Worm (Caenorhabditis elegans) whole organism, L3 larva: ENCODE measurements around the gene srlf-28.

ENCODE experiments used
- ceh-82 ChIP-seq: fragments of 150-350 bp; optimal IDR thresholded peaks from 2 replicates; lab custom pipeline; 2014; ENCODE audit warnings: missing biosample characterization, missing genetic modification characterization
- egl-27 ChIP-seq: sonication (generic microtip); optimal IDR thresholded peaks from 4 replicates; lab custom pipeline; 2017; ENCODE audit warnings: missing biosample characterization, missing genetic modification reagents, missing genetic modification characterization
- elt-1 ChIP-seq: fragments of 150-350 bp; optimal IDR thresholded peaks from 2 replicates; lab custom pipeline; 2014; ENCODE audit warnings: missing biosample characterization, missing genetic modification characterization
- fkh-10 ChIP-seq: sonication (generic microtip); optimal IDR thresholded peaks from 2 replicates; lab custom pipeline; 2017; ENCODE audit warnings: missing biosample characterization, missing genetic modification reagents, missing genetic modification characterization
- nfya-1 ChIP-seq: sonication (generic microtip); optimal IDR thresholded peaks from 2 replicates; lab custom pipeline; 2017; ENCODE audit warnings: missing genetic modification characterization, mild to moderate bottlenecking, missing compliant biosample characterization, antibody characterized with exemption, moderate library complexity; ENCODE audit not compliant: insufficient read depth
- nhr-12 ChIP-seq: fragments of 150-350 bp; optimal IDR thresholded peaks from 2 replicates; lab custom pipeline; 2014; ENCODE audit warnings: missing biosample characterization, missing genetic modification characterization
- nhr-25 ChIP-seq: sonication (generic microtip); optimal IDR thresholded peaks from 2 replicates; lab custom pipeline; 2017; ENCODE audit warnings: missing biosample characterization, missing genetic modification characterization
- nhr-77 ChIP-seq: fragments of 150-350 bp; optimal IDR thresholded peaks from 2 replicates; lab custom pipeline; 2014; ENCODE audit warnings: missing biosample characterization, missing genetic modification characterization
- pha-4 ChIP-seq: fragments of 150-350 bp; optimal IDR thresholded peaks from 2 replicates; lab custom pipeline; 2014; ENCODE audit warnings: missing biosample characterization, missing genetic modification reagents, missing genetic modification characterization
- skn-1 ChIP-seq: fragments of 150-350 bp; optimal IDR thresholded peaks from 2 replicates; lab custom pipeline; 2014; ENCODE audit warnings: missing biosample characterization, missing genetic modification characterization

DNA sequence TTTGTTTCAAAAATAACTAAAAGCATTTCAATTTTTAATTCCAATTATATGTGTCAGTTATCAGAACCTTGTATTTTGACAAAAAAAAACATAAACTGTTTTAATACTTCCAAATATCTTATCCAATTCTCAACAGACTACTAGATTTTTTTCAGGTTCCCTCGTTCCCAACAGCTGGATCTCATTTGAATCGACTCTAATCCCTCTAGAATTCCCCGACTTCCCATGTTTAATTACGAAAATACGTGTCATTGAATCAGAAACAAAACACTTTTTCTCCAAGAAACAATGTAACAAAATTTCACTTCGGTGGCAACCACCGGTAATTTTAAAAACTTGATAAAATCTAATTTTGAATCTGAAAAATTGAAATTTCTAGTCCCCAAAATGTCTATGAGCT is 35.5 kb upstream of the srlf-28 start:
- TF ChIP-seq nhr-25 (tag; lab: Kevin White, UChicago) (no peak), nhr-77 (tag; lab: Kevin White, UChicago) (no peak), skn-1 (tag; lab: Kevin White, UChicago) (no peak), egl-27 (tag; lab: Kevin White, UChicago) (no peak), nfya-1 (tag; lab: Kevin White, UChicago) (no peak), ceh-82 (tag; lab: Kevin White, UChicago) (no peak), nhr-12 (tag; lab: Kevin White, UChicago) (no peak), pha-4 (no peak), fkh-10 (GFP tag; lab: Kevin White, UChicago) (no peak), elt-1 (no peak)
